Worm (Caenorhabditis elegans): ENCODE data around the gene cutl-16.

DNA sequence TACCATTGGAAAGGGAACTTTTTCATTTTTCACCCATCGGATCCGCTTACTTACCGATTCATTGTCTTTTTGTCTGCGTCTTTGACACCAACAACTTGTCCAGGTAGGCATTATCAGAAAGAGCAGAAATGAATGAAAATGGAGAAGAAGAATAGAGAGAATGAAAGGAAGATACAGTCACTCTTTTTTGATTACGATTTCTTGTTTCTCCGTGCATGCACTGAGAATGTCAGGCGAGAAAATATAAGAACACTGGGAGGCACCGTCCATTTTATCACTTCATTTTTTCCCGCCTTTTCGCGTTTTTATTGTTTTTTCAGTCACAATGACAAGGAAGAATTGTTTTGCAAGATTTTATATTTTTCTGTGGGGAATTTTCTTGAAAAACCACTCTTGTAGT lies 28.1 kb downstream of the cutl-16 start:
- TF ChIP-seq hlh-30 (tag; optimal IDR thresholded peaks at IDR 0.05; ENCODE audit: insufficient read depth) (no peak), ama-1 (optimal IDR thresholded peaks at IDR 0.05) (no peak), nhr-25 (tag; optimal IDR thresholded peaks at IDR 0.05; ENCODE audit: borderline replicate concordance, insufficient read depth) (no peak), snpc-4 (tag; optimal IDR thresholded peaks at IDR 0.05) (no peak)

Measured in whole organism, L4 larva.